Worm (Caenorhabditis elegans): Measurements from ENCODE around the gene Y69H2.9.

The Y69H2.9 gene

ce11 chrV:18701306-18701705 lies at the start of gene Y69H2.9:
Y69H2.9 (plus strand) TSS chrV:18701538.
- no peak for TF ChIP-seq ztf-23 (GFP tag; IDR thresholded peaks at IDR 0.05)
- no peak for TF ChIP-seq ztf-29 (GFP tag; IDR thresholded peaks at IDR 0.05)
- no peak for TF ChIP-seq tab-1 (GFP tag; IDR thresholded peaks at IDR 0.05)
- no peak for TF ChIP-seq T22C8.4 (GFP tag; IDR thresholded peaks at IDR 0.05)
- TF ChIP-seq klf-2 (GFP tag; conservative IDR thresholded peaks at IDR 0.05) = no peak
- no peak for TF ChIP-seq cog-1 (tag; optimal IDR thresholded peaks at IDR 0.05)
- no peak for TF ChIP-seq med-1 (GFP tag; optimal IDR thresholded peaks at IDR 0.05; ENCODE audit: insufficient read depth)
- no peak for TF ChIP-seq flt-1 (GFP tag; IDR thresholded peaks at IDR 0.05)
- no peak for TF ChIP-seq ref-1 (GFP tag; conservative IDR thresholded peaks at IDR 0.05)

- TF ChIP-seq ztf-23 (GFP tag; IDR thresholded peaks at IDR 0.05) (no peak), ztf-29 (GFP tag; IDR thresholded peaks at IDR 0.05) (0 out of 2 replicates have a peak, but pooled peaks have one; percentile 7)
Observed at ce11 chrV:18656363-18656762, 45.0 kb upstream of the Y69H2.9 start.

- TF ChIP-seq ref-1 (GFP tag; conservative IDR thresholded peaks at IDR 0.05) (no peak), klf-2 (GFP tag; conservative IDR thresholded peaks at IDR 0.05) (no peak), med-1 (GFP tag; optimal IDR thresholded peaks at IDR 0.05; ENCODE audit: insufficient read depth) (no peak), cog-1 (tag; optimal IDR thresholded peaks at IDR 0.05) (no peak), T22C8.4 (GFP tag; IDR thresholded peaks at IDR 0.05) (no peak), ztf-29 (GFP tag; IDR thresholded peaks at IDR 0.05) (no peak), tab-1 (GFP tag; IDR thresholded peaks at IDR 0.05) (no peak), ztf-23 (GFP tag; IDR thresholded peaks at IDR 0.05) (no peak), flt-1 (GFP tag; IDR thresholded peaks at IDR 0.05) (no peak)
Observed at ce11 chrV:18657391-18657790, 43.9 kb upstream of the Y69H2.9 start.

ce11 chrV:18658914-18659313 lies 42.4 kb upstream of the Y69H2.9 start:
- no peak for TF ChIP-seq ztf-23 (GFP tag; IDR thresholded peaks at IDR 0.05)
- TF ChIP-seq tab-1 (GFP tag; IDR thresholded peaks at IDR 0.05) = no peak
- TF ChIP-seq cog-1 (tag; optimal IDR thresholded peaks at IDR 0.05) = no peak
- TF ChIP-seq med-1 (GFP tag; optimal IDR thresholded peaks at IDR 0.05; ENCODE audit: insufficient read depth) = no peak
- TF ChIP-seq klf-2 (GFP tag; conservative IDR thresholded peaks at IDR 0.05) = no peak
- no peak for TF ChIP-seq flt-1 (GFP tag; IDR thresholded peaks at IDR 0.05)
- no peak for TF ChIP-seq ref-1 (GFP tag; conservative IDR thresholded peaks at IDR 0.05)
- TF ChIP-seq T22C8.4 (GFP tag; IDR thresholded peaks at IDR 0.05) = no peak
- no peak for TF ChIP-seq ztf-29 (GFP tag; IDR thresholded peaks at IDR 0.05)

ce11 chrV:18662333-18662732 lies 39.0 kb upstream of the Y69H2.9 start:
- TF ChIP-seq ztf-23 (GFP tag; IDR thresholded peaks at IDR 0.05) (no peak), med-1 (GFP tag; optimal IDR thresholded peaks at IDR 0.05; ENCODE audit: insufficient read depth) (no peak), cog-1 (tag; optimal IDR thresholded peaks at IDR 0.05) (no peak), ztf-29 (GFP tag; IDR thresholded peaks at IDR 0.05) (no peak), ref-1 (GFP tag; conservative IDR thresholded peaks at IDR 0.05) (no peak), tab-1 (GFP tag; IDR thresholded peaks at IDR 0.05) (no peak), flt-1 (GFP tag; IDR thresholded peaks at IDR 0.05) (no peak), T22C8.4 (GFP tag; IDR thresholded peaks at IDR 0.05) (no peak), klf-2 (GFP tag; conservative IDR thresholded peaks at IDR 0.05) (no peak)

ce11 chrV:18664026-18664425 lies 37.3 kb upstream of the Y69H2.9 start, which contains the start of gene Y69H2.3:
Y69H2.3 (minus strand) TSS chrV:18664126.
- no peak for TF ChIP-seq ref-1 (GFP tag; conservative IDR thresholded peaks at IDR 0.05)
- no peak for TF ChIP-seq klf-2 (GFP tag; conservative IDR thresholded peaks at IDR 0.05)
- TF ChIP-seq cog-1 (tag; optimal IDR thresholded peaks at IDR 0.05) = no peak
- no peak for TF ChIP-seq med-1 (GFP tag; optimal IDR thresholded peaks at IDR 0.05; ENCODE audit: insufficient read depth)
- no peak for TF ChIP-seq ztf-29 (GFP tag; IDR thresholded peaks at IDR 0.05)
- TF ChIP-seq ztf-23 (GFP tag; IDR thresholded peaks at IDR 0.05) = no peak
- no peak for TF ChIP-seq flt-1 (GFP tag; IDR thresholded peaks at IDR 0.05)
- TF ChIP-seq tab-1 (GFP tag; IDR thresholded peaks at IDR 0.05) = no peak
- no peak for TF ChIP-seq T22C8.4 (GFP tag; IDR thresholded peaks at IDR 0.05)

- TF ChIP-seq flt-1 (GFP tag; IDR thresholded peaks at IDR 0.05) (no peak), cog-1 (tag; optimal IDR thresholded peaks at IDR 0.05) (no peak), ref-1 (GFP tag; conservative IDR thresholded peaks at IDR 0.05) (no peak), ztf-23 (GFP tag; IDR thresholded peaks at IDR 0.05) (no peak), tab-1 (GFP tag; IDR thresholded peaks at IDR 0.05) (no peak), med-1 (GFP tag; optimal IDR thresholded peaks at IDR 0.05; ENCODE audit: insufficient read depth) (no peak), klf-2 (GFP tag; conservative IDR thresholded peaks at IDR 0.05) (no peak)
Observed at ce11 chrV:18667179-18667578, 34.2 kb upstream of the Y69H2.9 start.

- no peak for TF ChIP-seq flt-1 (GFP tag; IDR thresholded peaks at IDR 0.05)
- no peak for TF ChIP-seq tab-1 (GFP tag; IDR thresholded peaks at IDR 0.05)
- TF ChIP-seq klf-2 (GFP tag; conservative IDR thresholded peaks at IDR 0.05) = no peak
- TF ChIP-seq ref-1 (GFP tag; conservative IDR thresholded peaks at IDR 0.05) = no peak
- TF ChIP-seq cog-1 (tag; optimal IDR thresholded peaks at IDR 0.05) = no peak
- no peak for TF ChIP-seq med-1 (GFP tag; optimal IDR thresholded peaks at IDR 0.05; ENCODE audit: insufficient read depth)
- TF ChIP-seq T22C8.4 (GFP tag; IDR thresholded peaks at IDR 0.05) = no peak
- TF ChIP-seq ztf-29 (GFP tag; IDR thresholded peaks at IDR 0.05) = no peak
- TF ChIP-seq ztf-23 (GFP tag; IDR thresholded peaks at IDR 0.05) = no peak
Observed at ce11 chrV:18670017-18670416, 31.3 kb upstream of the Y69H2.9 start, which contains the start of gene Y69H2.10. Y69H2.10 (plus strand) TSS chrV:18670317.

ce11 chrV:18671811-18672210 lies 29.5 kb upstream of the Y69H2.9 start:
- no peak for TF ChIP-seq ztf-23 (GFP tag; IDR thresholded peaks at IDR 0.05)
- TF ChIP-seq T22C8.4 (GFP tag; IDR thresholded peaks at IDR 0.05) = no peak
- TF ChIP-seq ref-1 (GFP tag; conservative IDR thresholded peaks at IDR 0.05) = no peak
- no peak for TF ChIP-seq tab-1 (GFP tag; IDR thresholded peaks at IDR 0.05)
- TF ChIP-seq cog-1 (tag; optimal IDR thresholded peaks at IDR 0.05) = no peak
- no peak for TF ChIP-seq flt-1 (GFP tag; IDR thresholded peaks at IDR 0.05)
- no peak for TF ChIP-seq med-1 (GFP tag; optimal IDR thresholded peaks at IDR 0.05; ENCODE audit: insufficient read depth)
- TF ChIP-seq klf-2 (GFP tag; conservative IDR thresholded peaks at IDR 0.05) = no peak
- TF ChIP-seq ztf-29 (GFP tag; IDR thresholded peaks at IDR 0.05) = no peak

- TF ChIP-seq ztf-29 (GFP tag; IDR thresholded peaks at IDR 0.05) (no peak), T22C8.4 (GFP tag; IDR thresholded peaks at IDR 0.05) (no peak), ref-1 (GFP tag; conservative IDR thresholded peaks at IDR 0.05) (no peak), ztf-23 (GFP tag; IDR thresholded peaks at IDR 0.05) (no peak)
Observed at ce11 chrV:18674367-18674766, 27.0 kb upstream of the Y69H2.9 start.
